Worm (Caenorhabditis elegans) whole organism, L2 larva: Measurements from ENCODE around the gene F46B3.7.

Experiments
- R02D3.7 ChIP-seq: fragments of 150-350 bp; optimal IDR thresholded peaks from 2 replicates; lab custom pipeline; 2014; ENCODE audit warnings: missing biosample characterization, missing genetic modification characterization
- lsy-2 ChIP-seq, 2 experiments: fragments of 150-350 bp in 1 of 2; sonication (generic microtip) in 1 of 2; optimal IDR thresholded peaks; 2 replicates each; lab custom pipeline; 2014 to 2017; ENCODE audit warnings: missing biosample characterization in 2 of 2, missing genetic modification characterization in 2 of 2

ce11 chrV:20600704-20601103 is 17.8 kb downstream of the F46B3.7 start:
- no peak for TF ChIP-seq R02D3.7
- TF ChIP-seq lsy-2 (tag; optimal IDR thresholded peaks at IDR 0.05; lab: Kevin White, UChicago) = no peak
